Fruit fly (Drosophila melanogaster) whole organism, prepupa: ENCODE data around the gene Mnt.
A peak's percentile ranks its signal among the peaks of the same experiment; 100 is the strongest.

Experiments
- CG10631 ChIP-seq: fragments of 200-800 bp; sonication (Bioruptor generic); optimal IDR thresholded peaks from 2 replicates; lab custom pipeline; 2016; ENCODE audit warnings: missing biosample characterization, missing genetic modification characterization
- CG10669 ChIP-seq: fragments of 200-800 bp; sonication (Bioruptor generic); optimal IDR thresholded peaks from 3 replicates; lab custom pipeline; 2018; ENCODE audit warnings: missing biosample characterization, mild to moderate bottlenecking, missing genetic modification characterization, moderate library complexity
- CG11762 ChIP-seq: fragments of 200-800 bp; sonication (Bioruptor generic); optimal IDR thresholded peaks from 3 replicates; lab custom pipeline; 2016; ENCODE audit warnings: missing biosample characterization, missing genetic modification characterization; ENCODE audit not compliant: insufficient read depth
- CG15336 ChIP-seq: fragments of 200-800 bp; sonication (Bioruptor generic); IDR thresholded peaks from 2 replicates; pipeline ENCODE4 v1.3.6; 2022; ENCODE audit warnings: missing biosample characterization, missing genetic modification characterization
- CG1621 ChIP-seq: fragments of 200-800 bp; sonication (Bioruptor generic); optimal IDR thresholded peaks from 3 replicates; lab custom pipeline; 2018; ENCODE audit warnings: missing biosample characterization, mild to moderate bottlenecking, missing genetic modification characterization
- CG16779 ChIP-seq: fragments of 200-800 bp; sonication (Bioruptor generic); optimal IDR thresholded peaks from 3 replicates; lab custom pipeline; 2017; ENCODE audit warnings: missing biosample characterization, mild to moderate bottlenecking, missing genetic modification characterization
- CG31627 ChIP-seq: fragments of 200-800 bp; sonication (Bioruptor generic); optimal IDR thresholded peaks from 3 replicates; lab custom pipeline; 2016; ENCODE audit warnings: missing biosample characterization, missing genetic modification characterization
- CG32006 ChIP-seq: fragments of 200-800 bp; sonication (Bioruptor generic); optimal IDR thresholded peaks from 3 replicates; lab custom pipeline; 2017; ENCODE audit warnings: missing biosample characterization, mild to moderate bottlenecking, missing genetic modification characterization
- CG34406 ChIP-seq: fragments of 200-800 bp; sonication (Bioruptor generic); optimal IDR thresholded peaks from 3 replicates; lab custom pipeline; 2016; ENCODE audit warnings: missing biosample characterization, missing genetic modification characterization
- CG3919 ChIP-seq: fragments of 200-800 bp; sonication (Bioruptor generic); optimal IDR thresholded peaks from 3 replicates; lab custom pipeline; 2016; ENCODE audit warnings: missing biosample characterization, missing genetic modification characterization
- CG6163 ChIP-seq: fragments of 200-800 bp; sonication (Bioruptor generic); IDR thresholded peaks from 3 replicates; pipeline ENCODE4 v1.3.6; 2022; ENCODE audit warnings: missing biosample characterization, missing genetic modification characterization
- CG6276 ChIP-seq: fragments of 200-800 bp; sonication (Bioruptor generic); optimal IDR thresholded peaks from 2 replicates; lab custom pipeline; 2017; ENCODE audit warnings: missing biosample characterization, mild to moderate bottlenecking, missing genetic modification characterization
- CG6792 ChIP-seq: fragments of 200-800 bp; sonication (Bioruptor generic); optimal IDR thresholded peaks from 3 replicates; lab custom pipeline; 2016; ENCODE audit warnings: missing biosample characterization, missing genetic modification characterization
- CG6854 ChIP-seq: fragments of 200-800 bp; sonication (Bioruptor generic); optimal IDR thresholded peaks from 2 replicates; lab custom pipeline; 2017; ENCODE audit warnings: missing biosample characterization, mild to moderate bottlenecking, missing genetic modification characterization
- CG7368 ChIP-seq: fragments of 200-800 bp; sonication (Bioruptor generic); optimal IDR thresholded peaks from 3 replicates; lab custom pipeline; 2016; ENCODE audit warnings: missing biosample characterization, missing genetic modification characterization
- CG8119 ChIP-seq: fragments of 200-800 bp; sonication (Bioruptor generic); IDR thresholded peaks from 3 replicates; pipeline ENCODE4 v1.3.6; 2022; ENCODE audit warnings: missing biosample characterization, missing genetic modification characterization
- CG8319 ChIP-seq: fragments of 200-800 bp; sonication (Bioruptor generic); optimal IDR thresholded peaks from 3 replicates; lab custom pipeline; 2016; ENCODE audit warnings: missing biosample characterization, missing genetic modification characterization
- CG8632 ChIP-seq: fragments of 200-800 bp; sonication (Bioruptor generic); optimal IDR thresholded peaks from 3 replicates; lab custom pipeline; 2016; ENCODE audit warnings: missing biosample characterization, missing genetic modification characterization
- CG9139 ChIP-seq: fragments of 200-800 bp; sonication (Bioruptor generic); optimal IDR thresholded peaks from 3 replicates; lab custom pipeline; 2017; ENCODE audit warnings: missing biosample characterization, mild to moderate bottlenecking, missing genetic modification characterization
- Eip75B ChIP-seq: fragments of 200-800 bp; sonication (Bioruptor generic); optimal IDR thresholded peaks from 3 replicates; lab custom pipeline; 2016; ENCODE audit warnings: missing biosample characterization, missing genetic modification characterization
- Eip93F ChIP-seq: fragments of 200-800 bp; sonication (Bioruptor generic); optimal IDR thresholded peaks from 2 replicates; lab custom pipeline; 2016; ENCODE audit warnings: missing biosample characterization, mild to moderate bottlenecking, missing genetic modification characterization
- Ets21C ChIP-seq: fragments of 200-800 bp; sonication (Bioruptor generic); optimal IDR thresholded peaks from 3 replicates; lab custom pipeline; 2016; ENCODE audit warnings: missing biosample characterization, missing genetic modification characterization
- Ets96B ChIP-seq: fragments of 200-800 bp; optimal IDR thresholded peaks from 2 replicates; lab custom pipeline; 2019; ENCODE audit warnings: missing biosample characterization, mild to moderate bottlenecking, missing genetic modification characterization, moderate library complexity
- Gug ChIP-seq: fragments of 200-800 bp; sonication (Bioruptor generic); IDR thresholded peaks from 2 replicates; pipeline ENCODE4 v1.3.6; 2022; ENCODE audit warnings: missing biosample characterization, missing genetic modification characterization
- Hr38 ChIP-seq: sonication (Bioruptor generic); optimal IDR thresholded peaks from 2 replicates; lab custom pipeline; 2016; ENCODE audit warnings: missing biosample characterization, missing genetic modification characterization
- Hr39 ChIP-seq: fragments of 200-800 bp; sonication (Bioruptor generic); optimal IDR thresholded peaks from 2 replicates; lab custom pipeline; 2016; ENCODE audit warnings: missing biosample characterization, missing genetic modification characterization
- Hr4 ChIP-seq: fragments of 200-800 bp; sonication (Bioruptor generic); optimal IDR thresholded peaks from 3 replicates; lab custom pipeline; 2016; ENCODE audit warnings: missing biosample characterization, missing genetic modification characterization
- Lpt ChIP-seq: fragments of 200-800 bp; sonication (Bioruptor generic); optimal IDR thresholded peaks from 3 replicates; lab custom pipeline; 2016; ENCODE audit warnings: missing biosample characterization, missing genetic modification characterization
- Smox ChIP-seq: fragments of 200-800 bp; sonication (Bioruptor generic); optimal IDR thresholded peaks from 3 replicates; lab custom pipeline; 2016; ENCODE audit warnings: missing biosample characterization, missing genetic modification characterization
- Sox102F ChIP-seq: fragments of 200-800 bp; sonication (Bioruptor generic); optimal IDR thresholded peaks from 2 replicates; lab custom pipeline; 2016; ENCODE audit warnings: missing biosample characterization, mild to moderate bottlenecking, missing genetic modification characterization
- Sox14 ChIP-seq: fragments of 200-800 bp; sonication (Bioruptor generic); optimal IDR thresholded peaks from 3 replicates; lab custom pipeline; 2016; ENCODE audit warnings: missing biosample characterization, missing genetic modification characterization
- achi ChIP-seq: fragments of 200-800 bp; sonication (Bioruptor generic); optimal IDR thresholded peaks from 3 replicates; lab custom pipeline; 2016; ENCODE audit warnings: missing biosample characterization, missing genetic modification characterization
- dac ChIP-seq: fragments of 200-800 bp; sonication (Bioruptor generic); optimal IDR thresholded peaks from 2 replicates; lab custom pipeline; 2017; ENCODE audit warnings: missing biosample characterization, mild to moderate bottlenecking, missing genetic modification characterization
- dsx ChIP-seq: fragments of 200-800 bp; optimal IDR thresholded peaks from 3 replicates; lab custom pipeline; 2019; ENCODE audit warnings: missing biosample characterization, mild to moderate bottlenecking, missing genetic modification characterization, moderate library complexity; ENCODE audit not compliant: poor library complexity, severe bottlenecking
- eg ChIP-seq: fragments of 200-800 bp; sonication (Bioruptor generic); IDR thresholded peaks from 3 replicates; pipeline ENCODE4 v1.3.6; 2022; ENCODE audit warnings: missing biosample characterization, missing genetic modification characterization
- fd59A ChIP-seq: fragments of 200-800 bp; sonication (Bioruptor generic); optimal IDR thresholded peaks from 2 replicates; lab custom pipeline; 2017; ENCODE audit warnings: missing biosample characterization, mild to moderate bottlenecking, missing genetic modification characterization, missing genetic modification reagents
- fd85E ChIP-seq: fragments of 200-800 bp; sonication (Bioruptor generic); optimal IDR thresholded peaks from 3 replicates; lab custom pipeline; 2016; ENCODE audit warnings: missing biosample characterization, missing genetic modification characterization
- net ChIP-seq: fragments of 200-800 bp; sonication (Bioruptor generic); optimal IDR thresholded peaks from 3 replicates; lab custom pipeline; 2016; ENCODE audit warnings: missing biosample characterization, missing genetic modification characterization
- pdm3 ChIP-seq: fragments of 200-800 bp; sonication (Bioruptor generic); optimal IDR thresholded peaks from 3 replicates; lab custom pipeline; 2016; ENCODE audit warnings: missing biosample characterization, missing genetic modification characterization
- salr ChIP-seq, 2 experiments: fragments of 200-800 bp; sonication (Bioruptor generic); optimal IDR thresholded peaks; 3 replicates each; lab custom pipeline; 2016 to 2018; ENCODE audit warnings: missing biosample characterization in 2 of 2, missing genetic modification characterization in 2 of 2, mild to moderate bottlenecking in 1 of 2
- spab ChIP-seq: fragments of 200-800 bp; sonication (Bioruptor generic); optimal IDR thresholded peaks from 2 replicates; lab custom pipeline; 2017; ENCODE audit warnings: missing biosample characterization, mild to moderate bottlenecking, missing genetic modification characterization, missing genetic modification reagents
- ss ChIP-seq, 2 experiments: fragments of 200-800 bp; sonication (Bioruptor generic); optimal IDR thresholded peaks; 2 replicates in 1 of 2; 3 replicates in 1 of 2; lab custom pipeline; 2017 to 2018; ENCODE audit warnings: mild to moderate bottlenecking in 2 of 2, missing biosample characterization in 2 of 2, missing genetic modification characterization in 2 of 2, moderate library complexity in 1 of 2
- svp ChIP-seq: fragments of 200-800 bp; sonication (Bioruptor generic); peaks from one replicate; lab custom pipeline; 2016; ENCODE audit warnings: missing biosample characterization, missing genetic modification characterization
- topi ChIP-seq: fragments of 200-800 bp; sonication (Bioruptor generic); optimal IDR thresholded peaks from 3 replicates; lab custom pipeline; 2016; ENCODE audit warnings: missing biosample characterization, missing genetic modification characterization
- vri ChIP-seq: fragments of 200-800 bp; sonication (Bioruptor generic); optimal IDR thresholded peaks from 3 replicates; lab custom pipeline; 2016; ENCODE audit warnings: missing biosample characterization, mild to moderate bottlenecking, missing genetic modification characterization

Mnt gene

dm6 chrX:3740725-3741440 lies 69.3 kb downstream of the Mnt start (continued):
- no peak for TF ChIP-seq Hr38 (GFP tag; lab: Kevin White, UChicago)
- TF ChIP-seq Lpt, result peak; percentile 31
- TF ChIP-seq CG6276 (GFP tag; lab: Kevin White, UChicago), result peak; percentile 51
- TF ChIP-seq achi, result no peak
- no peak for TF ChIP-seq CG8632 (GFP tag; lab: Kevin White, UChicago)
- TF ChIP-seq CG1621 (tag; lab: Kevin White, UChicago), result peak; percentile 74
- peak; percentile 43 for TF ChIP-seq dac (GFP tag; lab: Kevin White, UChicago)
- TF ChIP-seq CG34406, result no peak
- TF ChIP-seq CG8119 (GFP tag; lab: Robert Waterston, UW), result peak; percentile 56; the same call in 2 of the 3 replicates
- TF ChIP-seq Eip93F, result peak; percentile 55
- TF ChIP-seq CG7368, result no peak
- TF ChIP-seq Sox14 (GFP tag; lab: Kevin White, UChicago), result peak; percentile 9
- TF ChIP-seq CG15336 (GFP tag; lab: Robert Waterston, UW), result peak; percentile 61
- TF ChIP-seq Gug (GFP tag; lab: Robert Waterston, UW), result 0 out of 2 replicates have a peak, but pooled peaks have one; percentile 32
- peak; percentile 40 for TF ChIP-seq CG16779 (tag; lab: Kevin White, UChicago)
- TF ChIP-seq ss (GFP tag; optimal IDR thresholded peaks at IDR 0.05; lab: Kevin White, UChicago), result peak; percentile 84 to 85
- TF ChIP-seq fd85E (GFP tag; lab: Kevin White, UChicago), result no peak
- peak; percentile 77; the same call in 2 of the 3 replicates for TF ChIP-seq CG6163 (GFP tag; lab: Robert Waterston, UW)
- peak; percentile 34 for TF ChIP-seq CG10669 (GFP tag; lab: Kevin White, UChicago)
- TF ChIP-seq Smox (GFP tag; lab: Kevin White, UChicago), result no peak
- peak; percentile 9 for TF ChIP-seq CG31627 (GFP tag; lab: Kevin White, UChicago)
- no peak for TF ChIP-seq Ets21C
- peak; percentile 70 for TF ChIP-seq CG6854 (GFP tag; lab: Kevin White, UChicago)
- TF ChIP-seq CG9139 (GFP tag; lab: Kevin White, UChicago), result peak; percentile 62
- no peak for TF ChIP-seq Sox102F
- peak; percentile 64 for TF ChIP-seq Ets96B
- TF ChIP-seq svp (GFP tag; lab: Kevin White, UChicago), result peak; percentile 71
- TF ChIP-seq vri (GFP tag; lab: Kevin White, UChicago), result no peak
- peak; percentile 31 for TF ChIP-seq CG3919
- peak; percentile 30 for TF ChIP-seq pdm3 (GFP tag; lab: Kevin White, UChicago)
- TF ChIP-seq dsx (GFP tag; lab: Kevin White, UChicago), result peak; percentile 79
- TF ChIP-seq CG6792 (GFP tag; lab: Kevin White, UChicago), result no peak
- TF ChIP-seq CG11762 (GFP tag; lab: Kevin White, UChicago), result no peak
- TF ChIP-seq CG10631, result peak; percentile 30

- TF ChIP-seq Ets21C, result no peak
- no peak for TF ChIP-seq Gug (GFP tag; lab: Robert Waterston, UW)
- no peak for TF ChIP-seq net (GFP tag; lab: Kevin White, UChicago)
- no peak for TF ChIP-seq CG11762 (GFP tag; lab: Kevin White, UChicago)
Measured at dm6 chrX:3741611-3742001, 70.0 kb downstream of the Mnt start.

- peak; percentile 98 for TF ChIP-seq Ets21C
- TF ChIP-seq Smox (GFP tag; lab: Kevin White, UChicago), result peak; percentile 99
- peak; percentile 98 for TF ChIP-seq CG7368
- TF ChIP-seq CG34406, result peak; percentile 99
- TF ChIP-seq Hr4 (GFP tag; lab: Kevin White, UChicago), result peak; percentile 99
- TF ChIP-seq CG6792 (GFP tag; lab: Kevin White, UChicago), result peak; percentile 99
- peak; percentile 99 for TF ChIP-seq fd59A
- TF ChIP-seq CG8319 (GFP tag; lab: Kevin White, UChicago), result peak; percentile 99
- peak; percentile 97 for TF ChIP-seq Ets96B
- TF ChIP-seq Eip75B (GFP tag; lab: Kevin White, UChicago), result peak; percentile 99
- peak; percentile 99 for TF ChIP-seq Hr39 (GFP tag; lab: Kevin White, UChicago)
- TF ChIP-seq eg (GFP tag; lab: Robert Waterston, UW), result peak; percentile 100
- peak; percentile 96 to 97 for TF ChIP-seq salr (GFP tag; optimal IDR thresholded peaks at IDR 0.05; lab: Kevin White, UChicago)
- peak; percentile 100 for TF ChIP-seq svp (GFP tag; lab: Kevin White, UChicago)
- peak; percentile 99 for TF ChIP-seq topi (GFP tag; lab: Kevin White, UChicago)
- peak; percentile 98 for TF ChIP-seq CG10669 (GFP tag; lab: Kevin White, UChicago)
- peak; percentile 99 for TF ChIP-seq CG32006 (GFP tag; lab: Kevin White, UChicago)
- TF ChIP-seq pdm3 (GFP tag; lab: Kevin White, UChicago), result peak; percentile 99
- TF ChIP-seq CG31627 (GFP tag; lab: Kevin White, UChicago), result peak; percentile 99
- TF ChIP-seq spab (GFP tag; lab: Kevin White, UChicago), result peak; percentile 98
- peak; percentile 99 for TF ChIP-seq CG11762 (GFP tag; lab: Kevin White, UChicago)
Measured at dm6 chrX:3742002-3742722, 70.6 kb downstream of the Mnt start.
